Worm (Caenorhabditis elegans) whole organism, midembryonic: ENCODE results near the gene pudl-1.

Source experiments
- flt-1 ChIP-seq: fragments of 200-800 bp; sonication (Bioruptor generic); IDR thresholded peaks from 2 replicates; pipeline ENCODE4 v1.3.6; 2022; ENCODE audit warnings: missing genetic modification characterization, missing compliant biosample characterization
- klf-2 ChIP-seq: fragments of 200-800 bp; sonication (Bioruptor generic); conservative IDR thresholded peaks from 2 replicates; pipeline ENCODE4 v1.3.6; 2022; ENCODE audit warnings: missing genetic modification reagents, missing genetic modification characterization, missing compliant biosample characterization
- ref-1 ChIP-seq: fragments of 200-800 bp; sonication (Bioruptor generic); conservative IDR thresholded peaks from 2 replicates; pipeline ENCODE4 v1.3.6; 2022; ENCODE audit warnings: missing genetic modification reagents, missing genetic modification characterization, missing compliant biosample characterization
- tab-1 ChIP-seq: fragments of 200-800 bp; sonication (Bioruptor generic); IDR thresholded peaks from 2 replicates; pipeline ENCODE4 v1.3.6; 2022; ENCODE audit warnings: missing genetic modification characterization, missing compliant biosample characterization
- ztf-23 ChIP-seq: fragments of 200-800 bp; sonication (Bioruptor generic); IDR thresholded peaks from 2 replicates; pipeline ENCODE4 v1.3.6; 2022; ENCODE audit warnings: missing genetic modification reagents, missing genetic modification characterization, missing compliant biosample characterization
- ztf-29 ChIP-seq: fragments of 200-800 bp; sonication (Bioruptor generic); IDR thresholded peaks from 2 replicates; pipeline ENCODE4 v1.3.6; 2022; ENCODE audit warnings: missing genetic modification reagents, missing genetic modification characterization, missing compliant biosample characterization

DNA sequence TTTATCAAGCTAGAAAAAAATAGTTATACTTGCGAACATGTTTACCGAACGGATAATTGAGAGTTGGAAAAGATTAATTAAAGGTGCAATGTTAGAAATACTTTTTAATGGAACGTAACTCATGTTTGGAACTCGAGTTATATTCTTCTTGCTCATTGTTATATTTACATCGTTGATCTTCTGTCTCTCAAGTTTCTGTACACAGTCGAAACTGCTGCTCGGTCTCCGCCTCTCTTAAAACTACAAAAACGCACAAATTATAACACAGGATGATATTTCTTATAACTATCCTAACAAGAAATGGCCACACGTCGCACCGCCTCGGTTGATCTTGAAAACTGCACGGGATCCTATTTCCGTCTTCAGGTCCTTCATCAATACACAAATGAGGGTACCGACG, 1.8 kb downstream of the pudl-1 start, which contains the start of gene pudl-2:
- TF ChIP-seq ref-1 (no peak), klf-2 (GFP tag; lab: Robert Waterston, UW) (no peak), flt-1 (GFP tag; lab: Robert Waterston, UW) (no peak), tab-1 (GFP tag; lab: Robert Waterston, UW) (no peak), ztf-29 (no peak), ztf-23 (no peak)
